Worm (Caenorhabditis elegans): Measurements from ENCODE around the gene mrpl-51.

Gene mrpl-51

ce11 chrIV:12009046-12009674, 22.0 kb upstream of the mrpl-51 start:
- no peak for TF ChIP-seq nhr-48 (tag; optimal IDR thresholded peaks at IDR 0.05)
- TF ChIP-seq mdt-29 (GFP tag; IDR thresholded peaks at IDR 0.05) = no peak
- TF ChIP-seq daf-16 (GFP tag; optimal IDR thresholded peaks at IDR 0.05) = peak in 1 of 2 experiments; percentile 95
- TF ChIP-seq daf-16 (tag; optimal IDR thresholded peaks at IDR 0.05) = no peak
- TF ChIP-seq hlh-11 (tag; optimal IDR thresholded peaks at IDR 0.05) = peak; percentile 20
- peak in 1 of 2 experiments; percentile 98 for TF ChIP-seq unc-62 (GFP tag; optimal IDR thresholded peaks at IDR 0.05 in 1 of 2)
- TF ChIP-seq unc-62 (tag; optimal IDR thresholded peaks at IDR 0.05) = no peak
- TF ChIP-seq F37D6.2 (tag; optimal IDR thresholded peaks at IDR 0.05) = no peak
- peak; percentile 23 for TF ChIP-seq hlh-30 (tag; optimal IDR thresholded peaks at IDR 0.05; ENCODE audit: insufficient read depth)
- TF ChIP-seq dmd-6 (GFP tag; IDR thresholded peaks at IDR 0.05) = 0 out of 2 replicates have a peak, but pooled peaks have one; percentile 6

- no peak for TF ChIP-seq arid-1 (GFP tag; conservative IDR thresholded peaks at IDR 0.05)
- no peak for TF ChIP-seq Y5F2A.4 (GFP tag; optimal IDR thresholded peaks at IDR 0.05)
- no peak for TF ChIP-seq unc-130 (GFP tag; optimal IDR thresholded peaks at IDR 0.05)
- TF ChIP-seq spr-1 (tag; optimal IDR thresholded peaks at IDR 0.05) = no peak
- TF ChIP-seq nhr-102 (tag; optimal IDR thresholded peaks at IDR 0.05) = no peak
- TF ChIP-seq duxl-1 (tag; optimal IDR thresholded peaks at IDR 0.05; ENCODE audit: poor library complexity) = no peak
- no peak for TF ChIP-seq dmd-9 (GFP tag; IDR thresholded peaks at IDR 0.05)
- no peak for TF ChIP-seq T20F7.1 (GFP tag; optimal IDR thresholded peaks at IDR 0.05)
- 0 out of 2 replicates have a peak, but pooled peaks have one; percentile 34 for TF ChIP-seq tra-1 (GFP tag; IDR thresholded peaks at IDR 0.05)
- TF ChIP-seq nhr-77 (tag; optimal IDR thresholded peaks at IDR 0.05) = no peak
- no peak for TF ChIP-seq lin-39 (tag; optimal IDR thresholded peaks at IDR 0.05)
- TF ChIP-seq nhr-48 (tag; optimal IDR thresholded peaks at IDR 0.05) = no peak
- no peak for TF ChIP-seq dpl-1 (GFP tag; optimal IDR thresholded peaks at IDR 0.05)
- TF ChIP-seq snpc-4 (tag; optimal IDR thresholded peaks at IDR 0.05) = no peak
- TF ChIP-seq hif-1 (tag; optimal IDR thresholded peaks at IDR 0.05) = peak in 1 of 2 experiments; percentile 30
- TF ChIP-seq mdl-1 (tag; optimal IDR thresholded peaks at IDR 0.05) = peak in 1 of 2 experiments; percentile 42
- TF ChIP-seq nhr-10 (tag; optimal IDR thresholded peaks at IDR 0.05) = no peak
- TF ChIP-seq F26F4.8 (GFP tag; conservative IDR thresholded peaks at IDR 0.05) = no peak
- no peak for TF ChIP-seq gei-8 (GFP tag; optimal IDR thresholded peaks at IDR 0.05)
- no peak for TF ChIP-seq lir-3 (tag; optimal IDR thresholded peaks at IDR 0.05)
- TF ChIP-seq daf-19 (GFP tag; conservative IDR thresholded peaks at IDR 0.05) = no peak
- TF ChIP-seq egl-27 (tag; optimal IDR thresholded peaks at IDR 0.05) = no peak
- TF ChIP-seq ceh-20 (GFP tag; IDR thresholded peaks at IDR 0.05) = no peak
- TF ChIP-seq ceh-82 (tag; optimal IDR thresholded peaks at IDR 0.05) = no peak
- no peak for TF ChIP-seq nhr-111 (GFP tag; optimal IDR thresholded peaks at IDR 0.05)
- no peak for TF ChIP-seq Y48G9A.11 (GFP tag; IDR thresholded peaks at IDR 0.05)
- peak; percentile 49 for TF ChIP-seq hlh-30 (tag; optimal IDR thresholded peaks at IDR 0.05; ENCODE audit: insufficient read depth)
- TF ChIP-seq ceh-44 (GFP tag; IDR thresholded peaks at IDR 0.05) = no peak
- no peak for TF ChIP-seq nhr-237 (tag; optimal IDR thresholded peaks at IDR 0.05)
- no peak for TF ChIP-seq ama-1 (optimal IDR thresholded peaks at IDR 0.05)
- TF ChIP-seq R02D3.7 (tag; optimal IDR thresholded peaks at IDR 0.05) = no peak
- no peak for TF ChIP-seq ztf-7 (tag; optimal IDR thresholded peaks at IDR 0.05)
- no peak for TF ChIP-seq pqm-1 (tag; optimal IDR thresholded peaks at IDR 0.05)
- peak; percentile 85 for TF ChIP-seq set-16 (GFP tag; IDR thresholded peaks at IDR 0.05)
- no peak for TF ChIP-seq nhr-25 (tag; optimal IDR thresholded peaks at IDR 0.05; ENCODE audit: borderline replicate concordance, insufficient read depth)
- no peak for TF ChIP-seq zip-11 (GFP tag; IDR thresholded peaks at IDR 0.05)
- TF ChIP-seq dmd-6 (GFP tag; IDR thresholded peaks at IDR 0.05) = 0 out of 2 replicates have a peak, but pooled peaks have one; percentile 9
- TF ChIP-seq ZK546.5 (tag; optimal IDR thresholded peaks at IDR 0.05) = no peak
- no peak for TF ChIP-seq jun-1 (tag; optimal IDR thresholded peaks at IDR 0.05)
- no peak for TF ChIP-seq unc-39 (tag; optimal IDR thresholded peaks at IDR 0.05)
- TF ChIP-seq lim-7 (GFP tag; IDR thresholded peaks at IDR 0.05) = no peak
- peak; percentile 72 for TF ChIP-seq hlh-11 (tag; optimal IDR thresholded peaks at IDR 0.05)
- TF ChIP-seq aly-2 (tag; optimal IDR thresholded peaks at IDR 0.05) = no peak
These were observed 20.7 kb upstream of the mrpl-51 start for ce11 chrIV:12010377-12010776.

All from whole organism, L4 larva.